Worm (Caenorhabditis elegans) whole organism, early embryonic: ENCODE measurements around the gene spc-2.

Experiments
- B0310.2 ChIP-seq: sonication (generic microtip); optimal IDR thresholded peaks from 2 replicates; lab custom pipeline; 2016; ENCODE audit warnings: mild to moderate bottlenecking, missing genetic modification characterization, missing compliant biosample characterization
- ama-1 ChIP-seq: fragments of 150-350 bp; optimal IDR thresholded peaks from 2 replicates; lab custom pipeline; 2014
- ets-7 ChIP-seq: sonication (generic microtip); optimal IDR thresholded peaks from 2 replicates; lab custom pipeline; 2016; ENCODE audit warnings: missing genotype, missing genetic modification characterization, missing compliant biosample characterization
- flt-1 ChIP-seq: fragments of 200-800 bp; sonication (Bioruptor generic); IDR thresholded peaks from 2 replicates; pipeline ENCODE4 v1.3.6; 2022; ENCODE audit warnings: missing genetic modification characterization, missing compliant biosample characterization
- scrt-1 ChIP-seq: fragments of 200-800 bp; sonication (Bioruptor generic); IDR thresholded peaks from 2 replicates; pipeline ENCODE4 v1.3.6; 2022; ENCODE audit warnings: missing genetic modification characterization, missing compliant biosample characterization
- tbx-11 ChIP-seq: fragments of 200-800 bp; sonication (Bioruptor generic); IDR thresholded peaks from 2 replicates; pipeline ENCODE4 v1.3.6; 2022; ENCODE audit warnings: missing genetic modification characterization, missing compliant biosample characterization
- tbx-37 ChIP-seq: fragments of 200-800 bp; sonication (Bioruptor generic); conservative IDR thresholded peaks from 2 replicates; pipeline ENCODE4 v1.3.6; 2022; ENCODE audit warnings: missing genetic modification reagents, missing genetic modification characterization, missing compliant biosample characterization

- TF ChIP-seq tbx-11 (GFP tag; lab: Robert Waterston, UW) = no peak
- TF ChIP-seq B0310.2 (tag; lab: Kevin White, UChicago) = no peak
- TF ChIP-seq ama-1 (lab: Kevin White, UChicago) = no peak
- TF ChIP-seq tbx-37 (GFP tag; lab: Robert Waterston, UW) = no peak
- TF ChIP-seq scrt-1 (GFP tag; lab: Robert Waterston, UW) = no peak
- no peak for TF ChIP-seq flt-1 (GFP tag; lab: Robert Waterston, UW)
- TF ChIP-seq ets-7 (tag; lab: Kevin White, UChicago) = no peak
Measured at ce11 chrIII:8201760-8202159, 20.1 kb downstream of the spc-2 start.
